Worm (Caenorhabditis elegans) whole organism, early embryonic: ENCODE data around the gene R13H4.7.

ENCODE experiments used
- B0310.2 ChIP-seq: sonication (generic microtip); optimal IDR thresholded peaks from 2 replicates; lab custom pipeline; 2016; ENCODE audit warnings: mild to moderate bottlenecking, missing genetic modification characterization, missing compliant biosample characterization
- F13C5.2 ChIP-seq: sonication (generic microtip); optimal IDR thresholded peaks from 2 replicates; lab custom pipeline; 2017; ENCODE audit warnings: mild to moderate bottlenecking, missing genetic modification characterization, inconsistent platforms, missing compliant biosample characterization
- aly-1 ChIP-seq: sonication (generic microtip); optimal IDR thresholded peaks from 2 replicates; lab custom pipeline; 2016; ENCODE audit warnings: missing genetic modification characterization, missing compliant biosample characterization
- ama-1 ChIP-seq: fragments of 150-350 bp; optimal IDR thresholded peaks from 2 replicates; lab custom pipeline; 2014
- ceh-13 ChIP-seq: fragments of 200-800 bp; sonication (Bioruptor generic); optimal IDR thresholded peaks from 2 replicates; lab custom pipeline; 2018; ENCODE audit warnings: mild to moderate bottlenecking, missing genetic modification characterization, missing compliant biosample characterization
- ceh-36 ChIP-seq: sonication (generic microtip); optimal IDR thresholded peaks from 2 replicates; lab custom pipeline; 2016; ENCODE audit warnings: missing genetic modification characterization, inconsistent platforms, missing compliant biosample characterization
- ets-7 ChIP-seq: sonication (generic microtip); optimal IDR thresholded peaks from 2 replicates; lab custom pipeline; 2016; ENCODE audit warnings: missing genotype, missing genetic modification characterization, missing compliant biosample characterization
- flt-1 ChIP-seq: fragments of 200-800 bp; sonication (Bioruptor generic); IDR thresholded peaks from 2 replicates; pipeline ENCODE4 v1.3.6; 2022; ENCODE audit warnings: missing genetic modification characterization, missing compliant biosample characterization
- hmbx-1 ChIP-seq: sonication (generic microtip); optimal IDR thresholded peaks from 2 replicates; lab custom pipeline; 2016; ENCODE audit warnings: mild to moderate bottlenecking, missing genetic modification characterization, missing compliant biosample characterization
- hmg-4 ChIP-seq: fragments of 200-800 bp; sonication (Bioruptor generic); optimal IDR thresholded peaks from 2 replicates; lab custom pipeline; 2018; ENCODE audit warnings: mild to moderate bottlenecking, missing genetic modification characterization, missing compliant biosample characterization
- hnd-1 ChIP-seq: sonication (generic microtip); optimal IDR thresholded peaks from 2 replicates; lab custom pipeline; 2016; ENCODE audit warnings: missing genetic modification characterization, missing compliant biosample characterization
- pes-1 ChIP-seq: fragments of 200-800 bp; sonication (Bioruptor generic); IDR thresholded peaks from 2 replicates; pipeline ENCODE4 v1.3.6; 2022; ENCODE audit warnings: missing genetic modification reagents, missing genetic modification characterization, missing compliant biosample characterization
- scrt-1 ChIP-seq: fragments of 200-800 bp; sonication (Bioruptor generic); IDR thresholded peaks from 2 replicates; pipeline ENCODE4 v1.3.6; 2022; ENCODE audit warnings: missing genetic modification characterization, missing compliant biosample characterization
- sea-1 ChIP-seq: fragments of 200-800 bp; sonication (Bioruptor generic); conservative IDR thresholded peaks from 2 replicates; pipeline ENCODE4 v1.3.6; 2022; ENCODE audit warnings: missing genetic modification characterization, missing compliant biosample characterization
- tbx-11 ChIP-seq: fragments of 200-800 bp; sonication (Bioruptor generic); IDR thresholded peaks from 2 replicates; pipeline ENCODE4 v1.3.6; 2022; ENCODE audit warnings: missing genetic modification characterization, missing compliant biosample characterization
- tbx-37 ChIP-seq: fragments of 200-800 bp; sonication (Bioruptor generic); conservative IDR thresholded peaks from 2 replicates; pipeline ENCODE4 v1.3.6; 2022; ENCODE audit warnings: missing genetic modification reagents, missing genetic modification characterization, missing compliant biosample characterization
- tra-4 ChIP-seq: sonication (generic microtip); optimal IDR thresholded peaks from 2 replicates; lab custom pipeline; 2017; ENCODE audit warnings: missing genetic modification characterization, missing compliant biosample characterization

Gene R13H4.7

ce11 chrV:11868142-11868541, at the start of gene R13H4.7:
R13H4.7 (minus strand) TSS chrV:11868242.
- TF ChIP-seq F13C5.2 (tag; lab: Kevin White, UChicago): no peak
- TF ChIP-seq tbx-11: no peak
- TF ChIP-seq hmg-4 (GFP tag; lab: Kevin White, UChicago): no peak
- TF ChIP-seq tra-4 (tag; lab: Kevin White, UChicago): no peak
- TF ChIP-seq tbx-37: no peak
- no peak for TF ChIP-seq hmbx-1 (tag; lab: Kevin White, UChicago)
- TF ChIP-seq ceh-13 (GFP tag; lab: Kevin White, UChicago): no peak
- no peak for TF ChIP-seq ceh-36
- TF ChIP-seq aly-1: no peak
- TF ChIP-seq sea-1 (GFP tag; lab: Robert Waterston, UW): no peak
- TF ChIP-seq pes-1 (GFP tag; lab: Robert Waterston, UW): no peak
- TF ChIP-seq scrt-1 (GFP tag; lab: Robert Waterston, UW): no peak
- TF ChIP-seq flt-1 (GFP tag; lab: Robert Waterston, UW): no peak
- TF ChIP-seq hnd-1: no peak
- TF ChIP-seq ama-1 (lab: Kevin White, UChicago): no peak

- TF ChIP-seq ama-1 (lab: Kevin White, UChicago) (no peak), ets-7 (tag; lab: Kevin White, UChicago) (no peak), pes-1 (GFP tag; lab: Robert Waterston, UW) (no peak), hmg-4 (GFP tag; lab: Kevin White, UChicago) (no peak), tbx-37 (no peak), hmbx-1 (tag; lab: Kevin White, UChicago) (no peak), B0310.2 (tag; lab: Kevin White, UChicago) (no peak), sea-1 (GFP tag; lab: Robert Waterston, UW) (no peak), scrt-1 (GFP tag; lab: Robert Waterston, UW) (no peak), tbx-11 (no peak), F13C5.2 (tag; lab: Kevin White, UChicago) (no peak), tra-4 (tag; lab: Kevin White, UChicago) (no peak), ceh-13 (GFP tag; lab: Kevin White, UChicago) (no peak), aly-1 (no peak)
Observed at ce11 chrV:11917186-11917585, 49.1 kb upstream of the R13H4.7 start, which contains the start of gene R31.2. R31.2 (plus strand) TSS chrV:11917573.

DNA sequence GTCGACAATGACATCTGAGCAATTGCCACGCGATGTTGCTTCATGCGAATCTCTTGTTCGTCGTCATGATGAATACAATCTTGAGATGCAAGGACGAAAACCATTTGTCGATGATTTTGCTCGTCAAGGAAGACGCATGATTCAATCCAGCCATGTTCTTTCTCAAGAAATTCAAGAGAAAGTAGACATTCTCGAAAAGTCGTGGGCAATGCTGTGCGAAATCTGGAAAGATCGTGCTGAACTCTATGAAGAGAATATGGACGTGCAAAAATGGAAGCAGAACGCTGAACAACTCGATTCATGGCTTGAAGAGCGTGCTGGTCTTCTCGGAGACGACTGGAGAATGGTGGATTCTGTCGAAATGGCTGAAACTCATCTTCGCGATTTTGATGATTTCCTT, 45.2 kb upstream of the R13H4.7 start:
- no peak for TF ChIP-seq hmg-4 (GFP tag; lab: Kevin White, UChicago)
- no peak for TF ChIP-seq tbx-11
- TF ChIP-seq aly-1: peak; percentile 18
- TF ChIP-seq hnd-1: no peak
- no peak for TF ChIP-seq ama-1 (lab: Kevin White, UChicago)
- no peak for TF ChIP-seq ceh-36

DNA sequence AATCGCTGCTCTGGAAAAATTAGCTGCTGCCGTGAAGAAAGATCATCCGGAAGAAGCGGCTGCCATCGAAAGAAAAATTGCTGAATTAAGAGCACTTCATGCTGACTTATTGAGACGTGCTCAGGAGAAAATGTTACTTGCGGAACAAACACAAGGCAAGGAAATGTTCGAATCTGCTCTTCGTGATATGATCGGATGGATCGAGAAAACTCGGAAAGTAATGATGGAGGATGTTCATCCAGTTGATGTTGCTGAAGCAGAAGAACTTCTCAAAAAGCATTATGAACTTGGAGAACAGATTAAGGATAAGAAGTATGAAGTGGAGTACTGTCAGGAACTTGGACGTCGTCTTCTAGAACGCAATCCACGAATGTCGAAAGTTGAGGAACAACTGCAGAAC, 37.9 kb upstream of the R13H4.7 start:
- TF ChIP-seq hmbx-1 (tag; lab: Kevin White, UChicago) (no peak), scrt-1 (GFP tag; lab: Robert Waterston, UW) (no peak), aly-1 (no peak), ama-1 (lab: Kevin White, UChicago) (no peak), hnd-1 (no peak), B0310.2 (tag; lab: Kevin White, UChicago) (no peak), hmg-4 (GFP tag; lab: Kevin White, UChicago) (no peak), tra-4 (tag; lab: Kevin White, UChicago) (no peak), ceh-36 (no peak), F13C5.2 (tag; lab: Kevin White, UChicago) (no peak), tbx-37 (no peak), flt-1 (GFP tag; lab: Robert Waterston, UW) (no peak), sea-1 (GFP tag; lab: Robert Waterston, UW) (no peak), ceh-13 (GFP tag; lab: Kevin White, UChicago) (no peak), pes-1 (GFP tag; lab: Robert Waterston, UW) (no peak), ets-7 (tag; lab: Kevin White, UChicago) (no peak)

DNA sequence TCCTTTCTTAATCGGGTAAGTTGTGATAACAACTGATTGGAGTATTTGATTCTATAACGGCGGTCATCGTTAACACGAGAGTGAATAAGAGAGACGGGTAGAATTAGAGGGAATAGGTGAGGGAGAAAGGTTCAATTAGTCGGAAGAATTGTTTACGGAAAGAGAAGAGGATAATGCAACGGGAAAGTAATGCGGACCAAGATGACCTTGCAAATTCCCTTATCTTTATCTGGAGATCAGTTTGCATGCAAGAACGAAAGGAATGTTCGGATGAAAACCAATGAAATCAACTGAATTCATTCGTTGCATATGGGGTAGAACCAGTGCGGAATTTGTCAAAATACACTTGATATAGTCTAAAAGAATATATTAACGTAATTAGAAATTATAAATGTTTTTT, 34.1 kb upstream of the R13H4.7 start:
- no peak for TF ChIP-seq sea-1 (GFP tag; lab: Robert Waterston, UW)

- TF ChIP-seq B0310.2 (tag; lab: Kevin White, UChicago): no peak
- no peak for TF ChIP-seq ets-7 (tag; lab: Kevin White, UChicago)
- no peak for TF ChIP-seq ceh-36
- TF ChIP-seq aly-1: no peak
- no peak for TF ChIP-seq hnd-1
- TF ChIP-seq tbx-37: no peak
- TF ChIP-seq flt-1 (GFP tag; lab: Robert Waterston, UW): no peak
- no peak for TF ChIP-seq tra-4 (tag; lab: Kevin White, UChicago)
- TF ChIP-seq ama-1 (lab: Kevin White, UChicago): no peak
- TF ChIP-seq sea-1 (GFP tag; lab: Robert Waterston, UW): no peak
- TF ChIP-seq F13C5.2 (tag; lab: Kevin White, UChicago): no peak
- no peak for TF ChIP-seq tbx-11
- no peak for TF ChIP-seq hmg-4 (GFP tag; lab: Kevin White, UChicago)
- no peak for TF ChIP-seq pes-1 (GFP tag; lab: Robert Waterston, UW)
- TF ChIP-seq ceh-13 (GFP tag; lab: Kevin White, UChicago): no peak
- TF ChIP-seq scrt-1 (GFP tag; lab: Robert Waterston, UW): no peak
- TF ChIP-seq hmbx-1 (tag; lab: Kevin White, UChicago): no peak
Observed at ce11 chrV:11901260-11901659, 33.2 kb upstream of the R13H4.7 start.

- TF ChIP-seq hnd-1 (no peak), hmg-4 (GFP tag; lab: Kevin White, UChicago) (no peak), B0310.2 (tag; lab: Kevin White, UChicago) (no peak), ama-1 (lab: Kevin White, UChicago) (no peak), F13C5.2 (tag; lab: Kevin White, UChicago) (no peak), pes-1 (GFP tag; lab: Robert Waterston, UW) (no peak), tbx-11 (no peak), tra-4 (tag; lab: Kevin White, UChicago) (no peak), tbx-37 (no peak)
Observed at ce11 chrV:11900127-11900526, 32.1 kb upstream of the R13H4.7 start.

DNA sequence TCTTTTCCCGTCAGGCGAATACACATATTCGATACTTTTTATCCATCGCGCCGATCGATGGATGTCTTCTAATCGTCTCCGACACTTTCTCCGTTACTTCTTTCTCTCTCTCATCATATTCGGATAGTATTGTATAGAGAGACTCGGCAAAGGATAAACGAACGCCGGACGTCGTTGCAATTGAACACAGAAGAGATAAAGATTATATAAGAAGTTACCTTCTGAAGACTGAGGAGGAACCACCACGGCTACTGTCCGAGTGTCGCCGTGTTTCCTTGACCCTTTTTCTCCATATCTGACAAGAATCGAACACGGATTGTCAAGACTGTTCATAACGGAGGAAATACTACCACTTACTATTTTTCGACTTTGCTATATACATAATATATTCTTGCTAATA, 31.1 kb upstream of the R13H4.7 start, which contains the start of gene sma-1:
sma-1 (plus strand) TSS at position 301 of the 400 bp plus-strand sequence.
- no peak for TF ChIP-seq scrt-1 (GFP tag; lab: Robert Waterston, UW)
- TF ChIP-seq aly-1: no peak
- no peak for TF ChIP-seq hnd-1
- no peak for TF ChIP-seq tbx-37
- no peak for TF ChIP-seq ceh-13 (GFP tag; lab: Kevin White, UChicago)
- no peak for TF ChIP-seq tbx-11
- TF ChIP-seq pes-1 (GFP tag; lab: Robert Waterston, UW): no peak
- TF ChIP-seq ama-1 (lab: Kevin White, UChicago): no peak
- no peak for TF ChIP-seq ets-7 (tag; lab: Kevin White, UChicago)
- no peak for TF ChIP-seq B0310.2 (tag; lab: Kevin White, UChicago)
- TF ChIP-seq flt-1 (GFP tag; lab: Robert Waterston, UW): no peak
- TF ChIP-seq tra-4 (tag; lab: Kevin White, UChicago): no peak
- TF ChIP-seq hmbx-1 (tag; lab: Kevin White, UChicago): no peak
- no peak for TF ChIP-seq ceh-36
